Fruit fly (Drosophila melanogaster): ENCODE measurements around the gene CanB.

The CanB gene

DNA sequence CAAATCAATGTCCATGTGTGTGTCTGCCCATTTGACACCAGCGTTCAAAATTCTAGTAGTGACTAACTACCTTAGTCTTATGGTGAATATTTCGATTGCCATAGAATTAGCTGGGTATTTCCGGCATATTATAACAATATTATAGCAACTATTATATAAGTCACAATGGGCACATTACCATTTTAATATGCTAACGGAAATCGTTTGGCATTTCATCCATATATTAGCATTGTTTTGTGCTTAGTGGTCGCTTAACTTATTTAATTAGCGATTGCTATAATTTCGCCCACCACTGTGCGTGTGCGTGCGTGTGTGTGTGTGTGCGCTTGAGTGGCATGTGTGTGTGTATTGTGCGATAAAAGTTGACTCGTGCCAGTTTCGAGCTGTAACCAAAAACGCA is 4.4 kb downstream of the CanB start:
- TF ChIP-seq jim (GFP tag; optimal IDR thresholded peaks at IDR 0.05) (no peak), CG32264 (GFP tag; optimal IDR thresholded peaks at IDR 0.05) (no peak), GATAd (GFP tag; optimal IDR thresholded peaks at IDR 0.05) (no peak), tai (GFP tag; optimal IDR thresholded peaks at IDR 0.05) (no peak), Dif (GFP tag; optimal IDR thresholded peaks at IDR 0.05; ENCODE audit: partially characterized antibody) (no peak), Hr78 (GFP tag; optimal IDR thresholded peaks at IDR 0.05) (no peak), sv (GFP tag; optimal IDR thresholded peaks at IDR 0.05) (no peak), Dfd (GFP tag; optimal IDR thresholded peaks at IDR 0.05) (peak; percentile 92), fru (GFP tag; optimal IDR thresholded peaks at IDR 0.05) (no peak), Hnf4 (GFP tag; optimal IDR thresholded peaks at IDR 0.05) (no peak), ey (GFP tag; optimal IDR thresholded peaks at IDR 0.05) (no peak), Myc (optimal IDR thresholded peaks at IDR 0.05) (no peak), Abd-B (GFP tag; optimal IDR thresholded peaks at IDR 0.05) (no peak), dsf (GFP tag; optimal IDR thresholded peaks at IDR 0.05; ENCODE audit: borderline replicate concordance) (no peak), Sp1 (GFP tag; optimal IDR thresholded peaks at IDR 0.05) (peak; percentile 76), dl (GFP tag; optimal IDR thresholded peaks at IDR 0.05; ENCODE audit: insufficient read depth in 1 of 2, partially characterized antibody in 2 of 2) (no peak), psq (GFP tag; optimal IDR thresholded peaks at IDR 0.05) (peak; percentile 33), CG9705 (GFP tag; optimal IDR thresholded peaks at IDR 0.05) (peak; percentile 80), woc (GFP tag; optimal IDR thresholded peaks at IDR 0.05) (no peak), rgr (GFP tag; optimal IDR thresholded peaks at IDR 0.05) (peak; percentile 33), br (GFP tag; optimal IDR thresholded peaks at IDR 0.05) (peak; percentile 64), foxo (GFP tag; optimal IDR thresholded peaks at IDR 0.05) (no peak), sage (GFP tag; optimal IDR thresholded peaks at IDR 0.05) (no peak), CrebA (GFP tag; optimal IDR thresholded peaks at IDR 0.05; ENCODE audit: borderline replicate concordance) (no peak), OdsH (GFP tag; optimal IDR thresholded peaks at IDR 0.05) (peak; percentile 26), dmrt93B (GFP tag; optimal IDR thresholded peaks at IDR 0.05) (peak; percentile 83), h (GFP tag; optimal IDR thresholded peaks at IDR 0.05) (peak; percentile 61), HLH106 (tag; optimal IDR thresholded peaks at IDR 0.05) (peak; percentile 76)

DNA sequence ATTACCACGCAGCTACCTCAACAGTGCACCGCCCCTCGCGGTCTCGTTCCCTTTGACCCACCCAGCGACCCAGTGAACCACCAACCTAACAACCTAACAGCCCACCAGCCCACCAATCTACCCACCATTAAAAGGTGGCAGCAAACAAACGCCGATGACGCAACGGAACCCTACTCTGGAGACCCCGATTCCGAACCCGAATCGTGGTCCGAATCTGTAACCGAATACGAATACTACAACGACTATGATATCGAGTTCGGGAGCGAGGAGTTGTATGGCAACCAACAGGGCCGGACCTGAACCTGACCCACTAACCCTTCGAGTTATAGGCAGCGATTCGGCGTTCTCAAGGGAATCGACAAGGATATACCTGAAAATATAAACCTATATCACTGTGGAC is 5.0 kb downstream of the CanB start:
- TF ChIP-seq Dif (GFP tag; optimal IDR thresholded peaks at IDR 0.05; ENCODE audit: partially characterized antibody): no peak
- TF ChIP-seq pan (optimal IDR thresholded peaks at IDR 0.05): no peak
- no peak for TF ChIP-seq ey (GFP tag; optimal IDR thresholded peaks at IDR 0.05)
- no peak for TF ChIP-seq Jra (GFP tag; optimal IDR thresholded peaks at IDR 0.05)
- no peak for TF ChIP-seq HLH106 (tag; optimal IDR thresholded peaks at IDR 0.05)
- TF ChIP-seq tai (GFP tag; optimal IDR thresholded peaks at IDR 0.05): no peak
- TF ChIP-seq lola (GFP tag; optimal IDR thresholded peaks at IDR 0.05): no peak
- TF ChIP-seq Vsx2 (GFP tag; optimal IDR thresholded peaks at IDR 0.05; ENCODE audit: partially characterized antibody): no peak
- no peak for TF ChIP-seq fru (GFP tag; optimal IDR thresholded peaks at IDR 0.05)
- TF ChIP-seq N (GFP tag; optimal IDR thresholded peaks at IDR 0.05): no peak

DNA sequence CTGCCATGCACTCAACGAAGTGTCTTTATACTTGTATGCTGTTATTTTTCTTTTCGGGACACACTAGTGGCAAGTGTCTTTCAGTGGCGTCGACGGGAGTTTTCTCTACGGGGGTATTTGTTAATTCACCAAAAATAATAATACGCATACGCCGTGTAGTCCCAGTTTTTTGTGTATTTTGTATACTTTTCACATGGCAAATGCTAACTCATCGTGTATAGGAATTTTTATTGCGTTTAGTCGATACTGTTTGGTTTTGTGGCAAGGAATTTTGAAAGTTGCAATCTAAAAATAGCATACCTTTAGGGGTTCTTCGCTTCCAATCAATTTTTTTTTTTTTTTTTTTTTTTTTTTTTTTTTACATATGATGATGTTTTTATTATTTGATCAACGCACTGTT is 6.1 kb downstream of the CanB start:
- TF ChIP-seq Dfd (GFP tag; optimal IDR thresholded peaks at IDR 0.05): no peak
- TF ChIP-seq sage (GFP tag; optimal IDR thresholded peaks at IDR 0.05): no peak
- TF ChIP-seq jim (GFP tag; optimal IDR thresholded peaks at IDR 0.05): no peak

DNA sequence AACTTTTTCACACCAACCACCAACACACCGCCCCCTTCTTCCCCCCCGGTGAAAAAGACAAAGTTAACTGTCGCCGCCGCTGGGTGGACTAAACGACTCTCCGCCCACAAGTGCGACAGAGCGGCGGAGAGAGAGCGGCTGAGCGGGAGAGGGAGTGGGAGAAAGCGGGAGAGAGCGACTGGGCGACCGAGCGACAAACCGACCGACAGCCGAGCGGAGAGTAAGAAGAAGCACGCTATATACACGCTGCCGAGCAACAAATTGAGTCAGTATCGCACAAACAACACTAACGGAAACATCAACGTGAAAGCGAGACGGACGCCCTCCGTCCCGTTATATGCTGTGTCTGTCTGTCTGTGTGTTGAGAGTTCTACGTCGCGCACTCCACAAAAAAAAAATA is 7.7 kb downstream of the CanB start, which contains the start of gene SK:
Gene SK, plus strand, starts transcription at position 267 of the 400 bp plus-strand sequence.
- TF ChIP-seq br (GFP tag; optimal IDR thresholded peaks at IDR 0.05) (no peak), Mio (GFP tag; optimal IDR thresholded peaks at IDR 0.05) (no peak), GATAd (GFP tag; optimal IDR thresholded peaks at IDR 0.05) (no peak), Dif (GFP tag; optimal IDR thresholded peaks at IDR 0.05; ENCODE audit: partially characterized antibody) (peak; percentile 8)

Data from whole organism, wandering third instar larva.